Fruit fly (Drosophila melanogaster) S2 (cell line): ENCODE results near the gene Atg8b.

ENCODE experiments used
- CG8478 ChIP-seq: fragments of >200 bp; optimal IDR thresholded peaks from 2 replicates; lab custom pipeline; 2018
- CTCF ChIP-seq, 2 experiments: fragments of >200 bp; optimal IDR thresholded peaks; 2 replicates each; lab custom pipeline; 2018

DNA sequence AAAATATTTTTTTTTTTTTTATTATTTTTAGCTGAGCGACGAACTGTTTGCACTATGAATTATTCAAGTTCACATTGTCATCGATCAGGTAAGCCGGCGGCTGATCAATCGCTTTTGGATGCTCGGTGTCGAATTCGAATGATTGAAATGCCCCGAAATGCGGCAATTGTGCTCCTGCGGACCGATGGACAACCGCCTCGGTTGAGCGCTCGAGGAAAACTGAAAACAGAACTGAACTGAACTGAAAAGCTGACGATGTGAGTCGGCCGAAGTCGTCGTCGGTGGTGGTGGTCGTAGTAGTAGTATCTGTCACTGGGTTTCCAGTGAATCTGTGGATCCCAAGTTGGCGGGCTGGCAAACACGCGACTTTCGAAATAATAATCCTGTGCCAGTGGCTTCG, 37.4 kb upstream of the Atg8b start:
- TF ChIP-seq CG8478 (lab: Kevin White, UChicago) (no peak), CTCF (optimal IDR thresholded peaks at IDR 0.05; lab: Kevin White, UChicago) (no peak)
